Worm (Caenorhabditis elegans): ENCODE measurements around the gene T18D3.5.

T18D3.5 gene

ce11 chrX:12500777-12501176 is 37.2 kb downstream of the T18D3.5 start (continued):
- TF ChIP-seq R02D3.7 (tag; optimal IDR thresholded peaks at IDR 0.05) (no peak), lin-15B (tag; optimal IDR thresholded peaks at IDR 0.05) (no peak), nhr-76 (tag; optimal IDR thresholded peaks at IDR 0.05) (peak; percentile 18), sdz-12 (GFP tag; optimal IDR thresholded peaks at IDR 0.05) (no peak), F26F4.8 (GFP tag; conservative IDR thresholded peaks at IDR 0.05) (no peak), jun-1 (tag; optimal IDR thresholded peaks at IDR 0.05) (peak; percentile 24), egl-27 (tag; optimal IDR thresholded peaks at IDR 0.05) (no peak), F49E8.2 (tag; optimal IDR thresholded peaks at IDR 0.05; ENCODE audit: borderline replicate concordance) (no peak), nhr-102 (tag; optimal IDR thresholded peaks at IDR 0.05) (peak; percentile 98), nhr-11 (tag; optimal IDR thresholded peaks at IDR 0.05) (peak; percentile 41), Y48G9A.11 (GFP tag; IDR thresholded peaks at IDR 0.05) (no peak)

- TF ChIP-seq zfp-3 (GFP tag; conservative IDR thresholded peaks at IDR 0.05) (0 out of 2 replicates have a peak, but pooled peaks have one; percentile 27), dmd-6 (GFP tag; IDR thresholded peaks at IDR 0.05) (0 out of 2 replicates have a peak, but pooled peaks have one; percentile 10), tra-1 (GFP tag; IDR thresholded peaks at IDR 0.05) (0 out of 2 replicates have a peak, but pooled peaks have one; percentile 11), daf-12 (tag; optimal IDR thresholded peaks at IDR 0.05) (no peak), unc-130 (GFP tag; optimal IDR thresholded peaks at IDR 0.05) (no peak), sdz-12 (GFP tag; optimal IDR thresholded peaks at IDR 0.05) (no peak), T26A8.4 (GFP tag; IDR thresholded peaks at IDR 0.05) (peak; percentile 34; the same call in 1 of the 2 replicates), ceh-32 (tag; optimal IDR thresholded peaks at IDR 0.05; ENCODE audit: poor library complexity) (no peak), unc-62 (GFP tag; optimal IDR thresholded peaks at IDR 0.05 in 1 of 2) (peak in 1 of 2 experiments; percentile 68), unc-62 (tag; optimal IDR thresholded peaks at IDR 0.05) (no peak), nhr-237 (tag; optimal IDR thresholded peaks at IDR 0.05) (no peak), nhr-102 (tag; optimal IDR thresholded peaks at IDR 0.05) (peak; percentile 16), nhr-41 (GFP tag; IDR thresholded peaks at IDR 0.05) (no peak), snpc-1.2 (GFP tag; IDR thresholded peaks at IDR 0.05) (peak; percentile 15; the same call in 1 of the 2 replicates), madf-5 (GFP tag; IDR thresholded peaks at IDR 0.05) (0 out of 4 replicates have a peak, but pooled peaks of 1 of the 2 experiments have one; percentile 6)
These were observed 39.7 kb downstream of the T18D3.5 start, which contains the start of gene sdz-19 for ce11 chrX:12503288-12503803. Gene sdz-19, minus strand, starts transcription at chrX:12503338.

ce11 chrX:12509334-12509944 is 45.8 kb downstream of the T18D3.5 start:
- TF ChIP-seq spr-3 (GFP tag; optimal IDR thresholded peaks at IDR 0.05) (no peak), mxl-2 (GFP tag; conservative IDR thresholded peaks at IDR 0.05) (no peak), nhr-102 (tag; optimal IDR thresholded peaks at IDR 0.05) (peak; percentile 65), nhr-77 (tag; optimal IDR thresholded peaks at IDR 0.05) (peak; percentile 36), nhr-111 (GFP tag; optimal IDR thresholded peaks at IDR 0.05) (no peak), mxl-3 (GFP tag; optimal IDR thresholded peaks at IDR 0.05) (peak; percentile 45), zip-2 (tag; optimal IDR thresholded peaks at IDR 0.05) (peak; percentile 13), nhr-48 (tag; optimal IDR thresholded peaks at IDR 0.05) (peak; percentile 86), ama-1 (optimal IDR thresholded peaks at IDR 0.05) (peak; percentile 74), lsy-2 (tag; optimal IDR thresholded peaks at IDR 0.05) (peak in 1 of 2 experiments; percentile 68), F10B5.3 (tag; optimal IDR thresholded peaks at IDR 0.05) (no peak), pha-4 (GFP tag; IDR thresholded peaks at IDR 0.05) (no peak), pha-4 (tag; optimal IDR thresholded peaks at IDR 0.05) (peak; percentile 33), F26F4.8 (GFP tag; conservative IDR thresholded peaks at IDR 0.05) (no peak), hif-1 (tag; optimal IDR thresholded peaks at IDR 0.05) (peak; percentile 15 to 59), tra-1 (GFP tag; IDR thresholded peaks at IDR 0.05) (peak; percentile 76), nhr-10 (tag; optimal IDR thresholded peaks at IDR 0.05) (peak; percentile 70), fos-1 (tag; optimal IDR thresholded peaks at IDR 0.05) (no peak), ceh-20 (GFP tag; IDR thresholded peaks at IDR 0.05) (peak; percentile 88), nhr-28 (tag; optimal IDR thresholded peaks at IDR 0.05) (peak; percentile 75), pqm-1 (tag; optimal IDR thresholded peaks at IDR 0.05) (peak; percentile 86), unc-62 (GFP tag; optimal IDR thresholded peaks at IDR 0.05 in 1 of 2) (peak in 1 of 2 experiments; percentile 70), unc-62 (tag; optimal IDR thresholded peaks at IDR 0.05) (no peak), hlh-11 (tag; optimal IDR thresholded peaks at IDR 0.05) (peak; percentile 92), hlh-30 (tag; optimal IDR thresholded peaks at IDR 0.05; ENCODE audit: insufficient read depth) (peak; percentile 80), nhr-11 (tag; optimal IDR thresholded peaks at IDR 0.05) (peak; percentile 67), dve-1 (tag; optimal IDR thresholded peaks at IDR 0.05; ENCODE audit: insufficient read depth) (peak; percentile 92), dmd-6 (GFP tag; IDR thresholded peaks at IDR 0.05) (peak; percentile 93), lin-1 (GFP tag; IDR thresholded peaks at IDR 0.05) (peak; percentile 81)
